Worm (Caenorhabditis elegans): Measurements from ENCODE around the gene C04C11.1.

ce11 chrX:14000198-14000748 lies 20.1 kb upstream of the C04C11.1 start:
- TF ChIP-seq ceh-100 (GFP tag; IDR thresholded peaks at IDR 0.05) = no peak
- TF ChIP-seq snpc-4 (GFP tag; optimal IDR thresholded peaks at IDR 0.05) = no peak
- no peak for TF ChIP-seq snpc-4 (tag; optimal IDR thresholded peaks at IDR 0.05)
- no peak for TF ChIP-seq ceh-40 (GFP tag; IDR thresholded peaks at IDR 0.05)
- no peak for TF ChIP-seq xnd-1 (tag; optimal IDR thresholded peaks at IDR 0.05)
- TF ChIP-seq pha-4 (tag; optimal IDR thresholded peaks at IDR 0.05) = no peak
- no peak for TF ChIP-seq ZK185.1 (tag; optimal IDR thresholded peaks at IDR 0.05; ENCODE audit: poor library complexity, severe bottlenecking)
- no peak for TF ChIP-seq efl-1 (GFP tag; optimal IDR thresholded peaks at IDR 0.05)

All from whole organism, young adult.